Worm (Caenorhabditis elegans) whole organism, L3 larva: Measurements from ENCODE around the gene bath-13.

Experiments
- ama-1 ChIP-seq: fragments of 150-350 bp; optimal IDR thresholded peaks from 2 replicates; lab custom pipeline; 2018
- elt-2 ChIP-seq: sonication (generic microtip); optimal IDR thresholded peaks from 2 replicates; lab custom pipeline; 2016; ENCODE audit warnings: missing genetic modification reagents, mild to moderate bottlenecking, missing genetic modification characterization, missing compliant biosample characterization

DNA sequence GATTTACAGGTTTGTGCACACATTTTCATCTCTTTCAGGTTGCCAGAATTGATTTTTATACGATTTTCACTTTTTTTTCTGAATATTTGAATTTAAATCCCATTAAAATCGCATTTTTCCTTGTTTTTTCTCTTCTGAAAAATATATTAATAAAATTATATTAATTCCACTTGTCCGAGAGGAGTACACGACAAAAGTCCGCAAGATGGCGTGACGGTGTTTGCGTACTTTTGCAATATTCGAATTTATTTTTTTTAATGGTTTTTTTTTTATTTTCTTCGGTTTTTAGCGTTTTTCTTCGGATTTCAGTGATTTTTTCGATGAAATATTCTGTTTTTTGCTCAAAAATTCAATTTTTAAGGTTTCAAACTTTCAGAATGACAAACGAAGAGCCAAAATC lies 43.0 kb upstream of the bath-13 start, which contains the start of gene usp-39:
- TF ChIP-seq ama-1 (lab: Kevin White, UChicago) (no peak), elt-2 (tag; lab: Kevin White, UChicago) (peak; percentile 55)
